Fruit fly (Drosophila melanogaster): ENCODE measurements around the gene gish.

gish gene

DNA sequence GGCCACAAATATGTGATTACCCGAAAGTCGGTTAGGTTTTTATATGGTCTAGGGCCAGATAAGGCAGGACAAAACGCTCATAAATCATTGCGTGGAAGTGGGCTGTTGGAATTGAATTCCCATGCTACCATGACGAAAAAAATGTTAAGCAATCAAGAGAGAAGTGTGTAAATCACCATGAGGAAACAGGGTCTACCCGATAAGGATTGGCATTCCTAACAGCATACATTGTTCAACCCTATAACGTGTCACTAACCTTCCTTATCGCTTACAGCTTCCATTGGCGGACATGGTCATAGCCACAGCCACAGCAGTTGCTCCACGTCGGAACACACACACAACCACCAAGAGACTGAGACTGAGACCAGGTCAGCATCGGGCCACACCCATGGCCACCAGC lies 35.8 kb downstream of the gish start:
- TF ChIP-seq dsx (GFP tag; optimal IDR thresholded peaks at IDR 0.05; ENCODE audit: poor library complexity, severe bottlenecking) = peak; percentile 19
- no peak for TF ChIP-seq Ets21C (GFP tag; optimal IDR thresholded peaks at IDR 0.05)

- TF ChIP-seq CG6808 (GFP tag; optimal IDR thresholded peaks at IDR 0.05) (peak; percentile 1), fkh (GFP tag; optimal IDR thresholded peaks at IDR 0.05) (no peak), CG11294 (GFP tag; IDR thresholded peaks at IDR 0.05) (no peak), topi (GFP tag; optimal IDR thresholded peaks at IDR 0.05) (peak; percentile 11), CG8119 (GFP tag; IDR thresholded peaks at IDR 0.05) (0 out of 3 replicates have a peak, but pooled peaks have one; percentile 42), Eip78C (GFP tag) (peak; percentile 85), Hr39 (GFP tag; optimal IDR thresholded peaks at IDR 0.05) (peak; percentile 22), CG8319 (GFP tag; optimal IDR thresholded peaks at IDR 0.05) (peak; percentile 31), CG7368 (GFP tag; optimal IDR thresholded peaks at IDR 0.05) (peak; percentile 24), CG6854 (GFP tag; optimal IDR thresholded peaks at IDR 0.05) (peak; percentile 61), vri (GFP tag; optimal IDR thresholded peaks at IDR 0.05) (peak; percentile 17), Blimp-1 (GFP tag; optimal IDR thresholded peaks at IDR 0.05) (no peak), CG31627 (GFP tag; optimal IDR thresholded peaks at IDR 0.05) (peak; percentile 33), CG6163 (GFP tag; IDR thresholded peaks at IDR 0.05) (no peak), Sox102F (GFP tag; optimal IDR thresholded peaks at IDR 0.05) (peak; percentile 28), CG6276 (GFP tag; optimal IDR thresholded peaks at IDR 0.05) (no peak), pdm3 (GFP tag; optimal IDR thresholded peaks at IDR 0.05) (no peak), CG10631 (GFP tag; optimal IDR thresholded peaks at IDR 0.05) (no peak), CG4318 (GFP tag; optimal IDR thresholded peaks at IDR 0.05) (no peak), net (GFP tag; optimal IDR thresholded peaks at IDR 0.05) (peak; percentile 10), esn (GFP tag; optimal IDR thresholded peaks at IDR 0.05) (peak; percentile 45), CG16779 (tag; optimal IDR thresholded peaks at IDR 0.05) (no peak), Eip75B (GFP tag; optimal IDR thresholded peaks at IDR 0.05) (peak; percentile 11), ss (GFP tag; optimal IDR thresholded peaks at IDR 0.05) (peak; percentile 3 to 20), CG11762 (GFP tag; optimal IDR thresholded peaks at IDR 0.05; ENCODE audit: insufficient read depth) (no peak), Met (GFP tag; optimal IDR thresholded peaks at IDR 0.05) (peak; percentile 48), cyc (GFP tag; optimal IDR thresholded peaks at IDR 0.05) (peak; percentile 1), svp (GFP tag) (peak; percentile 94), Lpt (GFP tag; optimal IDR thresholded peaks at IDR 0.05) (peak; percentile 5)
These were observed 37.2 kb downstream of the gish start for dm6 chr3R:16309302-16310080.

DNA sequence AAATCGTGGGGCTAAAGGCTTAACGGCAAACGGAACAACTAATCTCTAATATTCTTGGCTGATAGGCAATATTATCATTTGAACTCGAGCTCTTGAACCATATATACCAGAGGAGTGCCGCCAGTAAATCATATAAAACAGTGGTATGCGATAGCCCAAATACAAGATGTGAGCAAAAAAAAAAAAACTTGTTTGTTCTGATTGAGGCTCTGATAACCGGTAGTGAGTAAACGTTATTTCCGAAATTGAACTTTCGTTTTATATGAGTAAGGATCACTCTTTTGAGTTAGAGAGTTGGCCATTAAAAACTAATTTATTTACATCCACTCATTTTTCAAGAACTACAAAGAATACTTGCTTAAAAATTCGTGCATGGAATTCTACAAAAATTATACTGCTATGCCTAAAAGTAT lies 37.8 kb downstream of the gish start:
- TF ChIP-seq CG1621 (tag; optimal IDR thresholded peaks at IDR 0.05) (no peak), dsx (GFP tag; optimal IDR thresholded peaks at IDR 0.05; ENCODE audit: poor library complexity, severe bottlenecking) (no peak), CG34406 (GFP tag; optimal IDR thresholded peaks at IDR 0.05) (no peak), spab (GFP tag; optimal IDR thresholded peaks at IDR 0.05) (no peak), dac (GFP tag; optimal IDR thresholded peaks at IDR 0.05) (no peak), CG15336 (GFP tag; IDR thresholded peaks at IDR 0.05) (no peak), Blimp-1 (GFP tag; optimal IDR thresholded peaks at IDR 0.05) (no peak), Hr39 (GFP tag; optimal IDR thresholded peaks at IDR 0.05) (no peak), CG6854 (GFP tag; optimal IDR thresholded peaks at IDR 0.05) (no peak)

dm6 chr3R:16316747-16317146 lies 44.5 kb downstream of the gish start:
- peak; percentile 8 for TF ChIP-seq CG9139 (GFP tag; optimal IDR thresholded peaks at IDR 0.05)
- peak; percentile 44 for TF ChIP-seq Eip75B (GFP tag; optimal IDR thresholded peaks at IDR 0.05)
- no peak for TF ChIP-seq CG15336 (GFP tag; IDR thresholded peaks at IDR 0.05)
- no peak for TF ChIP-seq Hr4 (GFP tag; optimal IDR thresholded peaks at IDR 0.05)
- TF ChIP-seq dsx (GFP tag; optimal IDR thresholded peaks at IDR 0.05; ENCODE audit: poor library complexity, severe bottlenecking) = peak; percentile 53
- TF ChIP-seq svp (GFP tag) = no peak
- peak; percentile 36 for TF ChIP-seq CG1621 (tag; optimal IDR thresholded peaks at IDR 0.05)
- peak; percentile 54 for TF ChIP-seq CG6854 (GFP tag; optimal IDR thresholded peaks at IDR 0.05)
- TF ChIP-seq Eip78C (GFP tag) = peak; percentile 77
- TF ChIP-seq ss (GFP tag; optimal IDR thresholded peaks at IDR 0.05) = peak; percentile 15 to 95
- TF ChIP-seq CG6163 (GFP tag; IDR thresholded peaks at IDR 0.05) = peak; percentile 37; the same call in 2 of the 3 replicates
- TF ChIP-seq CG7368 (GFP tag; optimal IDR thresholded peaks at IDR 0.05) = peak; percentile 27
- peak; percentile 17 for TF ChIP-seq CG6808 (GFP tag; optimal IDR thresholded peaks at IDR 0.05)
